Worm (Caenorhabditis elegans) whole organism, L2 larva: ENCODE data around the gene fbxb-53.

Experiments used
- C34F6.9 ChIP-seq: fragments of 150-350 bp; optimal IDR thresholded peaks from 2 replicates; lab custom pipeline; 2014; ENCODE audit warnings: missing biosample characterization, missing genetic modification characterization
- R02D3.7 ChIP-seq: fragments of 150-350 bp; optimal IDR thresholded peaks from 2 replicates; lab custom pipeline; 2014; ENCODE audit warnings: missing biosample characterization, missing genetic modification characterization
- ZK546.5 ChIP-seq: sonication (generic microtip); optimal IDR thresholded peaks from 2 replicates; lab custom pipeline; 2017; ENCODE audit warnings: missing biosample characterization, missing genetic modification characterization
- alr-1 ChIP-seq: fragments of 150-350 bp; optimal IDR thresholded peaks from 2 replicates; lab custom pipeline; 2014; ENCODE audit warnings: missing biosample characterization, missing genetic modification characterization
- ama-1 ChIP-seq: fragments of 150-350 bp; optimal IDR thresholded peaks from 2 replicates; lab custom pipeline; 2018; ENCODE audit warnings: inconsistent platforms
- blmp-1 ChIP-seq: sonication (generic microtip); optimal IDR thresholded peaks from 2 replicates; lab custom pipeline; 2017; ENCODE audit warnings: missing genetic modification characterization, mild to moderate bottlenecking, missing compliant biosample characterization, antibody characterized with exemption, moderate library complexity; ENCODE audit not compliant: insufficient read depth
- ceh-82 ChIP-seq: fragments of 150-350 bp; optimal IDR thresholded peaks from 2 replicates; lab custom pipeline; 2014; ENCODE audit warnings: missing biosample characterization, missing genetic modification characterization
- crh-2 ChIP-seq: sonication (generic microtip); optimal IDR thresholded peaks from 2 replicates; lab custom pipeline; 2017; ENCODE audit warnings: missing biosample characterization, missing genetic modification characterization
- dmd-4 ChIP-seq: sonication (generic microtip); optimal IDR thresholded peaks from 2 replicates; lab custom pipeline; 2017; ENCODE audit warnings: missing biosample characterization, missing genetic modification characterization
- egl-27 ChIP-seq: sonication (generic microtip); optimal IDR thresholded peaks from 3 replicates; lab custom pipeline; 2017; ENCODE audit warnings: missing biosample characterization, missing genetic modification reagents, missing genetic modification characterization
- elt-1 ChIP-seq: fragments of 150-350 bp; optimal IDR thresholded peaks from 2 replicates; lab custom pipeline; 2014; ENCODE audit warnings: missing biosample characterization, missing genetic modification characterization
- elt-3 ChIP-seq: sonication (generic microtip); optimal IDR thresholded peaks from 2 replicates; lab custom pipeline; 2017; ENCODE audit warnings: missing biosample characterization, missing genetic modification characterization
- fos-1 ChIP-seq: fragments of 150-350 bp; optimal IDR thresholded peaks from 2 replicates; lab custom pipeline; 2014; ENCODE audit warnings: missing biosample characterization, missing genetic modification characterization
- lin-39 ChIP-seq: fragments of 150-350 bp; optimal IDR thresholded peaks from 2 replicates; lab custom pipeline; 2014; ENCODE audit warnings: missing biosample characterization, missing genetic modification reagents, missing genetic modification characterization
- mab-5 ChIP-seq: fragments of 150-350 bp; optimal IDR thresholded peaks from 2 replicates; lab custom pipeline; 2014; ENCODE audit warnings: missing biosample characterization, missing genetic modification characterization
- mbf-1 ChIP-seq: sonication (generic microtip); optimal IDR thresholded peaks from 2 replicates; lab custom pipeline; 2017; ENCODE audit warnings: missing biosample characterization, missing genetic modification characterization
- mdl-1 ChIP-seq, 2 experiments: fragments of 150-350 bp in 1 of 2; sonication (generic microtip) in 1 of 2; optimal IDR thresholded peaks; 2 replicates each; lab custom pipeline; 2017; ENCODE audit warnings: missing biosample characterization in 2 of 2, missing genetic modification characterization in 2 of 2
- nhr-11 ChIP-seq: fragments of 150-350 bp; optimal IDR thresholded peaks from 2 replicates; lab custom pipeline; 2014; ENCODE audit warnings: missing biosample characterization, missing genetic modification characterization
- nhr-12 ChIP-seq: fragments of 150-350 bp; optimal IDR thresholded peaks from 2 replicates; lab custom pipeline; 2014; ENCODE audit warnings: missing biosample characterization, missing genetic modification characterization
- nhr-129 ChIP-seq: fragments of 150-350 bp; optimal IDR thresholded peaks from 2 replicates; lab custom pipeline; 2014; ENCODE audit warnings: missing biosample characterization, missing genetic modification characterization
- nhr-21 ChIP-seq: fragments of 150-350 bp; optimal IDR thresholded peaks from 2 replicates; lab custom pipeline; 2014; ENCODE audit warnings: missing biosample characterization, missing genetic modification characterization
- nhr-23 ChIP-seq: fragments of 150-350 bp; optimal IDR thresholded peaks from 2 replicates; lab custom pipeline; 2014; ENCODE audit warnings: missing biosample characterization, missing genetic modification reagents, missing genetic modification characterization
- nhr-237 ChIP-seq: fragments of 150-350 bp; optimal IDR thresholded peaks from 2 replicates; lab custom pipeline; 2014; ENCODE audit warnings: missing biosample characterization, missing genetic modification characterization
- nhr-25 ChIP-seq: fragments of 150-350 bp; sonication (generic microtip); optimal IDR thresholded peaks from 3 replicates; lab custom pipeline; 2014; ENCODE audit warnings: missing biosample characterization, missing genetic modification characterization
- nhr-6 ChIP-seq: fragments of 150-350 bp; optimal IDR thresholded peaks from 2 replicates; lab custom pipeline; 2014; ENCODE audit warnings: missing biosample characterization, missing genetic modification characterization
- peb-1 ChIP-seq: fragments of 150-350 bp; optimal IDR thresholded peaks from 2 replicates; lab custom pipeline; 2014; ENCODE audit warnings: missing biosample characterization, missing genetic modification characterization
- sem-4 ChIP-seq: fragments of 150-350 bp; optimal IDR thresholded peaks from 2 replicates; lab custom pipeline; 2014; ENCODE audit warnings: missing biosample characterization, missing genetic modification reagents, missing genetic modification characterization
- skn-1 ChIP-seq: sonication (generic microtip); optimal IDR thresholded peaks from 2 replicates; lab custom pipeline; 2017; ENCODE audit warnings: missing biosample characterization, missing genetic modification characterization
- snpc-4 ChIP-seq: fragments of 150-350 bp; optimal IDR thresholded peaks from 2 replicates; lab custom pipeline; 2014; ENCODE audit warnings: missing biosample characterization, missing genetic modification characterization
- unc-39 ChIP-seq: fragments of 150-350 bp; optimal IDR thresholded peaks from 2 replicates; lab custom pipeline; 2014; ENCODE audit warnings: missing biosample characterization, missing genetic modification characterization
- unc-55 ChIP-seq: fragments of 150-350 bp; sonication (generic microtip); optimal IDR thresholded peaks from 3 replicates; lab custom pipeline; 2014; ENCODE audit warnings: missing biosample characterization, missing genetic modification reagents, missing genetic modification characterization
- unc-62 ChIP-seq: fragments of 150-350 bp; optimal IDR thresholded peaks from 2 replicates; lab custom pipeline; 2014; ENCODE audit warnings: missing biosample characterization, missing genetic modification reagents, missing genetic modification characterization
- zag-1 ChIP-seq: fragments of 150-350 bp; optimal IDR thresholded peaks from 2 replicates; lab custom pipeline; 2014; ENCODE audit warnings: missing biosample characterization, missing genetic modification characterization
- ztf-1 ChIP-seq: fragments of 200-800 bp; sonication (Bioruptor generic); conservative IDR thresholded peaks from 2 replicates; pipeline ENCODE4 v1.3.6; 2022; ENCODE audit warnings: missing genetic modification characterization, missing compliant biosample characterization
- ztf-11 ChIP-seq: sonication (generic microtip); optimal IDR thresholded peaks from 2 replicates; lab custom pipeline; 2017; ENCODE audit warnings: missing biosample characterization, missing genetic modification characterization
- ztf-4 ChIP-seq: fragments of 150-350 bp; optimal IDR thresholded peaks from 2 replicates; lab custom pipeline; 2014; ENCODE audit warnings: missing biosample characterization, missing genetic modification characterization

fbxb-53 gene

ce11 chrII:1742535-1742934 lies 14.1 kb upstream of the fbxb-53 start, which contains the start of gene F36H5.12:
TSS of gene F36H5.12 (plus strand) at chrII:1742835.
- no peak for TF ChIP-seq ztf-4 (tag; lab: Kevin White, UChicago)
- TF ChIP-seq snpc-4 (tag; lab: Kevin White, UChicago), result no peak
- no peak for TF ChIP-seq unc-39 (tag; lab: Kevin White, UChicago)
- TF ChIP-seq dmd-4 (tag; lab: Kevin White, UChicago), result no peak
- no peak for TF ChIP-seq peb-1 (tag; lab: Kevin White, UChicago)
- TF ChIP-seq nhr-11, result no peak
- no peak for TF ChIP-seq ceh-82 (tag; lab: Kevin White, UChicago)
- TF ChIP-seq crh-2, result no peak
- TF ChIP-seq ztf-1 (GFP tag; lab: Robert Waterston, UW), result no peak
- no peak for TF ChIP-seq mbf-1 (tag; lab: Kevin White, UChicago)
- no peak for TF ChIP-seq unc-62 (GFP tag; lab: Kevin White, UChicago)
- no peak for TF ChIP-seq C34F6.9 (tag; lab: Kevin White, UChicago)
- TF ChIP-seq nhr-23 (tag; lab: Kevin White, UChicago), result no peak
- no peak for TF ChIP-seq alr-1 (tag; lab: Kevin White, UChicago)
- no peak for TF ChIP-seq mab-5 (tag; lab: Kevin White, UChicago)
- no peak for TF ChIP-seq zag-1 (tag; lab: Kevin White, UChicago)

ce11 chrII:1744183-1744582 lies 12.5 kb upstream of the fbxb-53 start, which contains the start of gene clec-19:
TSS of gene clec-19 (plus strand) at chrII:1744483.
- TF ChIP-seq nhr-21 (tag; lab: Kevin White, UChicago) (no peak), ZK546.5 (tag; lab: Kevin White, UChicago) (no peak), alr-1 (tag; lab: Kevin White, UChicago) (no peak), zag-1 (tag; lab: Kevin White, UChicago) (no peak), crh-2 (no peak), unc-62 (GFP tag; lab: Kevin White, UChicago) (no peak), nhr-12 (tag; lab: Kevin White, UChicago) (no peak), elt-1 (tag; lab: Kevin White, UChicago) (no peak), snpc-4 (tag; lab: Kevin White, UChicago) (no peak)

DNA sequence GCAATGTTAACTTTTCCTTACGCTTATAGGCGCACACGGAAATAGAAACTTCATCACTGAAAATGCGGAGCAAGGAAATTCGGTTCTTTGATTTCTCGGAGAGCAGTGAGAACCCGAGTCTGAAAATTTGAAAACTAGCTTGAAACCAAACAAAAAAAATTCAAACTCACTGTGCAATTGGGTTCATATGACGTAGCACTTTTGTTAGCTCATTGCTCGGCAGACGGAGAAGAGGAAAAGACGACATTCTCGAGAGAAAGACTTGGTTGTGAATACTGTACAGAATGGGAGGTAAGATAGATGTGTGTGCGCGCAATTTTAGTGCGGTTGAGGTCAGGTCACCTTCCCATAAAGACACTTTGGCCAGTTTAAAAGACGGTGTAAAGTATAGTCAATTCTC lies 6.3 kb upstream of the fbxb-53 start, which contains the start of the genes F36H5.13 and F36H5.8:
F36H5.13 (minus strand) TSS at position 101 of the 400 bp plus-strand sequence.
F36H5.8 (minus strand) TSS at position 274 of the 400 bp plus-strand sequence.
- TF ChIP-seq skn-1 (tag; lab: Kevin White, UChicago) (no peak), R02D3.7 (tag; lab: Kevin White, UChicago) (no peak), nhr-11 (no peak), dmd-4 (tag; lab: Kevin White, UChicago) (no peak)

- no peak for TF ChIP-seq sem-4 (tag; lab: Kevin White, UChicago)
- no peak for TF ChIP-seq crh-2
- no peak for TF ChIP-seq fos-1 (tag; lab: Kevin White, UChicago)
- no peak for TF ChIP-seq nhr-6 (tag; lab: Kevin White, UChicago)
Measured at ce11 chrII:1752990-1753389, 3.7 kb upstream of the fbxb-53 start, which contains the start of gene F36H5.9. TSS of gene F36H5.9 (minus strand) at chrII:1753090.

- TF ChIP-seq lin-39 (tag; lab: Kevin White, UChicago) (no peak), skn-1 (tag; lab: Kevin White, UChicago) (no peak), ztf-4 (tag; lab: Kevin White, UChicago) (no peak), egl-27 (tag; lab: Kevin White, UChicago) (no peak), nhr-6 (tag; lab: Kevin White, UChicago) (no peak), blmp-1 (tag; lab: Kevin White, UChicago) (no peak), unc-62 (GFP tag; lab: Kevin White, UChicago) (no peak), ztf-1 (GFP tag; lab: Robert Waterston, UW) (no peak), C34F6.9 (tag; lab: Kevin White, UChicago) (no peak), mbf-1 (tag; lab: Kevin White, UChicago) (no peak)
Measured at ce11 chrII:1756072-1756471, 610 bp upstream of the fbxb-53 start, which contains the start of gene F36H5.17. TSS of gene F36H5.17 (minus strand) at chrII:1756172.

DNA sequence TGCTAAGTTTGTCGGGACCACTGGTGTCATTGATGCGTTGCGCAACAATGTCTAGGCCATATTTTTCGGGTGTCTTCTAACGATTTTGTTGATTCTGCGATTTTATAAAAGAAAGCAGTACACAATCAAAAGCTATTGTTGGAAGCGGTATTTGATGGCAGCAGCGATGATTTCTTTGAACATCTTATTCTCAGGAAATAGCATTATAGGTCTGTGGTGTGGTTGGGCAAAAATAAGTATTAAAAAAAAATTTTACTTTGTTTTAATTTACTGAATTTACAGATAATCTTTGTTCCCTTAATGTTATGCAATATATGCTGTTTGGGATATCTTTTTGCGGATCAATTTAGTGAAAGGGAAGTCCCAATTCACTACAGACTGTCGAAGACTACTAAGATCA lies 351 bp downstream of the fbxb-53 start, which contains the start of gene F36H5.10:
F36H5.10 (plus strand) TSS at position 301 of the 400 bp plus-strand sequence.
- TF ChIP-seq nhr-21 (tag; lab: Kevin White, UChicago) (no peak), nhr-6 (tag; lab: Kevin White, UChicago) (no peak), ztf-11 (tag; lab: Kevin White, UChicago) (no peak), ztf-4 (tag; lab: Kevin White, UChicago) (no peak), nhr-129 (tag; lab: Kevin White, UChicago) (no peak), unc-55 (GFP tag; lab: Kevin White, UChicago) (no peak), nhr-237 (tag; lab: Kevin White, UChicago) (no peak), nhr-23 (tag; lab: Kevin White, UChicago) (no peak), ztf-1 (GFP tag; lab: Robert Waterston, UW) (no peak), elt-3 (no peak), lin-39 (tag; lab: Kevin White, UChicago) (no peak), nhr-25 (tag; lab: Kevin White, UChicago) (no peak), fos-1 (tag; lab: Kevin White, UChicago) (no peak), peb-1 (tag; lab: Kevin White, UChicago) (no peak), ama-1 (lab: Kevin White, UChicago) (no peak), mdl-1 (tag; optimal IDR thresholded peaks at IDR 0.05; lab: Kevin White, UChicago) (no peak)
